Fruit fly (Drosophila melanogaster): Measurements from ENCODE around the gene Oseg1.

DNA sequence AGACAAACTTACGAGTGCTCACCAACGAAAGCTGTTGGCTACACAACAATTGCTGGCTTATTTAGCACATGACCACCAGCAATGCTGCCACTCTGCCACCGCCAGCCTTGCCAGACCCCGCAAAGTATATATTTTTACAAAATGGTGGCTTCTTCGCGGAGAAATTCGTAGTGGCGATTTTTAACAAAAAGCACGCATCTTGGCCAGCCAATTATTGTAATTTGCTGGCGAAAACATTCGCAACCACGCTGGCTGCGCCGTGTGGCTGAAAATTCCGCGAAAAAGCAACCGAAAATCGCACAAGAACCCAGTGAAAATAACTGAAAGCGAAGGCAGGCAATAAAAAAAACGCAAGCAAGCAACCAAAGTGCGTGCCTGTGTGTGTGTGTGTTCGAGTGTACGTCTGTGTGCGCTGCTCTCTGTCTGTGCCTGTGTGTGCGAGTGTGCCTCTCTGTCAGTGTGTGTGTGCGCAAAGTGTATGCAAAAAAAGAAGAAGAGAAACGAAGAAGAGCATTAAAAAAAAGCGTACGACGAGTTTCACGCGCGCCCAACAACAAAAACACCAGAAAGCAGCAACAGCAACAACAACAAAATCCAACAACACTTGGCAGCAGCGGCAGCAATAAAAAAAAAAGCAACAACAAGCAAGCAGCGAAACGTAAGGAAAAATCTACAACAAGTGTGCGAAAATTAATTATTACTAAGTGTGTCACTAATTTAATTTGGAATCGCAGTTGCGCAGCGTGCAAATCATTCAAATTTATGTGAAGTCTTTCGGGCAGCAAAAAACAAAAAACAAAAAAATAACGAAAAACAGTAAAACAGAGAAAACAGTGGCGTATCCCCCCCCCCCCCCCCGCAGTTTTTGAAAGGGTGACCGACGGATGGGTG, 37.4 kb upstream of the Oseg1 start, which contains the start of gene Gug:
- peak; percentile 49 for TF ChIP-seq bab1 (GFP tag; optimal IDR thresholded peaks at IDR 0.05)
- TF ChIP-seq Clk (GFP tag; optimal IDR thresholded peaks at IDR 0.05) = no peak
- TF ChIP-seq ovo (GFP tag; optimal IDR thresholded peaks at IDR 0.05) = no peak
- no peak for TF ChIP-seq Crg-1 (GFP tag; optimal IDR thresholded peaks at IDR 0.05)
- TF ChIP-seq CG33017 (tag; optimal IDR thresholded peaks at IDR 0.05) = peak; percentile 19
- TF ChIP-seq pad (GFP tag; optimal IDR thresholded peaks at IDR 0.05) = peak; percentile 11
- TF ChIP-seq CG7101 (tag; optimal IDR thresholded peaks at IDR 0.05) = no peak
- peak; percentile 82 for TF ChIP-seq kay (GFP tag; ENCODE audit: borderline replicate concordance)
- TF ChIP-seq Mnt (GFP tag; optimal IDR thresholded peaks at IDR 0.05) = peak; percentile 25
- peak; percentile 86 for TF ChIP-seq tj (GFP tag; optimal IDR thresholded peaks at IDR 0.05)
- TF ChIP-seq CG11617 (GFP tag; optimal IDR thresholded peaks at IDR 0.05) = no peak

Data from whole organism, adult.